Worm (Caenorhabditis elegans) whole organism, L4 larva: ENCODE data around the gene mrp-7.
A peak's percentile ranks its signal among the peaks of the same experiment; 100 is the strongest.

Experiments
- F26F4.8 ChIP-seq: fragments of 200-800 bp; sonication (Bioruptor generic); conservative IDR thresholded peaks from 2 replicates; pipeline ENCODE4 v1.3.6; 2022; ENCODE audit warnings: missing genetic modification characterization, missing compliant biosample characterization
- F37D6.2 ChIP-seq: sonication (generic microtip); optimal IDR thresholded peaks from 2 replicates; lab custom pipeline; 2016; ENCODE audit warnings: mild to moderate bottlenecking, missing genetic modification characterization, missing compliant biosample characterization
- F49E8.2 ChIP-seq: sonication (generic microtip); optimal IDR thresholded peaks from 2 replicates; lab custom pipeline; 2016; ENCODE audit warnings: missing compliant biosample characterization, mild to moderate bottlenecking, missing genetic modification characterization, borderline replicate concordance
- T26A8.4 ChIP-seq: fragments of 200-800 bp; sonication (Bioruptor generic); IDR thresholded peaks from 2 replicates; pipeline ENCODE4 v1.3.6; 2022; ENCODE audit warnings: missing genetic modification characterization, missing compliant biosample characterization
- ZK546.5 ChIP-seq, 2 experiments: sonication (generic microtip); optimal IDR thresholded peaks; 2 replicates each; lab custom pipeline; 2017; ENCODE audit warnings: missing biosample characterization in 2 of 2, missing genetic modification characterization in 2 of 2
- attf-4 ChIP-seq: sonication (generic microtip); optimal IDR thresholded peaks from 3 replicates; lab custom pipeline; 2017; ENCODE audit warnings: missing biosample characterization, missing genetic modification characterization
- ceh-28 ChIP-seq: fragments of 150-350 bp; optimal IDR thresholded peaks from 2 replicates; lab custom pipeline; 2014; ENCODE audit warnings: missing biosample characterization, missing genetic modification reagents, missing genetic modification characterization
- ceh-44 ChIP-seq: fragments of 200-800 bp; sonication (Bioruptor generic); IDR thresholded peaks from 2 replicates; pipeline ENCODE4 v1.3.6; 2022; ENCODE audit warnings: missing genetic modification reagents, missing genetic modification characterization, missing compliant biosample characterization
- ces-1 ChIP-seq: fragments of 150-350 bp; sonication (generic microtip); optimal IDR thresholded peaks from 4 replicates; lab custom pipeline; 2014; ENCODE audit warnings: missing biosample characterization, missing genetic modification reagents, missing genetic modification characterization
- daf-12 ChIP-seq: fragments of 150-350 bp; optimal IDR thresholded peaks from 2 replicates; lab custom pipeline; 2014; ENCODE audit warnings: missing biosample characterization, missing genetic modification reagents, missing genetic modification characterization
- daf-8 ChIP-seq: fragments of 200-800 bp; sonication (Bioruptor generic); IDR thresholded peaks from 2 replicates; pipeline ENCODE4 v1.3.6; 2022; ENCODE audit warnings: missing genetic modification characterization, missing compliant biosample characterization
- dmd-8 ChIP-seq: fragments of 200-800 bp; sonication (Bioruptor generic); IDR thresholded peaks from 2 replicates; pipeline ENCODE4 v1.3.6; 2022; ENCODE audit warnings: missing genetic modification characterization, missing compliant biosample characterization
- egl-27 ChIP-seq: sonication (generic microtip); optimal IDR thresholded peaks from 3 replicates; lab custom pipeline; 2017; ENCODE audit warnings: missing biosample characterization, missing genetic modification reagents, missing genetic modification characterization
- lim-7 ChIP-seq: fragments of 200-800 bp; sonication (Bioruptor generic); IDR thresholded peaks from 2 replicates; pipeline ENCODE4 v1.3.6; 2022; ENCODE audit warnings: missing genetic modification characterization, missing compliant biosample characterization
- lin-1 ChIP-seq: fragments of 200-800 bp; sonication (Bioruptor generic); IDR thresholded peaks from 2 replicates; pipeline ENCODE4 v1.3.6; 2022; ENCODE audit warnings: missing genetic modification reagents, missing genetic modification characterization, missing compliant biosample characterization
- lin-38 ChIP-seq: fragments of 200-800 bp; sonication (Bioruptor generic); IDR thresholded peaks from 2 replicates; pipeline ENCODE4 v1.3.6; 2022; ENCODE audit warnings: missing genetic modification reagents, missing genetic modification characterization, missing compliant biosample characterization
- lin-39 ChIP-seq: fragments of 150-350 bp; optimal IDR thresholded peaks from 2 replicates; lab custom pipeline; 2014; ENCODE audit warnings: missing biosample characterization, missing genetic modification reagents, missing genetic modification characterization
- lir-3 ChIP-seq: sonication (generic microtip); optimal IDR thresholded peaks from 2 replicates; lab custom pipeline; 2016; ENCODE audit warnings: mild to moderate bottlenecking, missing genetic modification characterization, missing compliant biosample characterization
- madf-5 ChIP-seq, 2 experiments: fragments of 200-800 bp; sonication (Bioruptor generic); IDR thresholded peaks; 2 replicates each; pipeline ENCODE4 v1.3.6; 2022; ENCODE audit warnings: missing compliant biosample characterization in 2 of 2, missing genetic modification characterization in 2 of 2
- mdt-29 ChIP-seq: fragments of 200-800 bp; sonication (Bioruptor generic); IDR thresholded peaks from 2 replicates; pipeline ENCODE4 v1.3.6; 2022; ENCODE audit warnings: missing genetic modification reagents, missing genetic modification characterization, missing compliant biosample characterization
- mxl-2 ChIP-seq: fragments of 200-800 bp; sonication (Bioruptor generic); conservative IDR thresholded peaks from 2 replicates; pipeline ENCODE4 v1.3.6; 2022; ENCODE audit warnings: missing genetic modification reagents, missing genetic modification characterization, missing compliant biosample characterization
- nhr-10 ChIP-seq: fragments of 150-350 bp; optimal IDR thresholded peaks from 2 replicates; lab custom pipeline; 2014; ENCODE audit warnings: missing biosample characterization, missing genetic modification characterization
- nhr-102 ChIP-seq: sonication (generic microtip); optimal IDR thresholded peaks from 2 replicates; lab custom pipeline; 2016; ENCODE audit warnings: mild to moderate bottlenecking, missing genetic modification characterization, moderate library complexity, missing compliant biosample characterization
- nhr-111 ChIP-seq: fragments of 200-800 bp; sonication (Bioruptor generic); optimal IDR thresholded peaks from 2 replicates; lab custom pipeline; 2018; ENCODE audit warnings: mild to moderate bottlenecking, missing genetic modification characterization, missing compliant biosample characterization
- nhr-42 ChIP-seq: fragments of 200-800 bp; sonication (Bioruptor generic); IDR thresholded peaks from 2 replicates; pipeline ENCODE4 v1.3.6; 2022; ENCODE audit warnings: missing genetic modification characterization, missing compliant biosample characterization
- rbr-2 ChIP-seq: sonication (generic microtip); optimal IDR thresholded peaks from 2 replicates; lab custom pipeline; 2016; ENCODE audit warnings: missing genotype, missing genetic modification characterization, missing compliant biosample characterization
- set-16 ChIP-seq: fragments of 200-800 bp; sonication (Bioruptor generic); IDR thresholded peaks from 2 replicates; pipeline ENCODE4 v1.3.6; 2022; ENCODE audit warnings: missing genetic modification reagents, missing genetic modification characterization, missing compliant biosample characterization
- snpc-1.2 ChIP-seq: fragments of 200-800 bp; sonication (Bioruptor generic); IDR thresholded peaks from 2 replicates; pipeline ENCODE4 v1.3.6; 2022; ENCODE audit warnings: missing genetic modification reagents, missing genetic modification characterization, missing compliant biosample characterization
- tag-97 ChIP-seq: fragments of 200-800 bp; sonication (Bioruptor generic); IDR thresholded peaks from 2 replicates; pipeline ENCODE4 v1.3.6; 2022; ENCODE audit warnings: missing genetic modification characterization, missing compliant biosample characterization
- tra-1 ChIP-seq: fragments of 200-800 bp; sonication (Bioruptor generic); IDR thresholded peaks from 2 replicates; pipeline ENCODE4 v1.3.6; 2022; ENCODE audit warnings: missing genetic modification reagents, missing genetic modification characterization, missing compliant biosample characterization
- unc-39 ChIP-seq: sonication (generic microtip); optimal IDR thresholded peaks from 2 replicates; lab custom pipeline; 2017; ENCODE audit warnings: missing biosample characterization, missing genetic modification characterization
- unc-62 ChIP-seq, 3 experiments: fragments of 150-350 bp in 1 of 3; sonication (generic microtip); optimal IDR thresholded peaks in 2 of 3; peaks in 1 of 3; 1 replicate in 1 of 3; 2 replicates in 2 of 3; lab custom pipeline; 2014 to 2017; ENCODE audit warnings: missing biosample characterization in 3 of 3, missing genetic modification characterization in 3 of 3, missing genetic modification reagents in 3 of 3, missing genotype in 1 of 3
- vab-7 ChIP-seq: fragments of 200-800 bp; sonication (Bioruptor generic); IDR thresholded peaks from 2 replicates; pipeline ENCODE4 v1.3.6; 2022; ENCODE audit warnings: missing genetic modification reagents, missing genetic modification characterization, missing compliant biosample characterization
- zfp-2 ChIP-seq: sonication (generic microtip); optimal IDR thresholded peaks from 2 replicates; lab custom pipeline; 2016; ENCODE audit warnings: mild to moderate bottlenecking, missing genetic modification characterization, missing compliant biosample characterization

Gene mrp-7

DNA sequence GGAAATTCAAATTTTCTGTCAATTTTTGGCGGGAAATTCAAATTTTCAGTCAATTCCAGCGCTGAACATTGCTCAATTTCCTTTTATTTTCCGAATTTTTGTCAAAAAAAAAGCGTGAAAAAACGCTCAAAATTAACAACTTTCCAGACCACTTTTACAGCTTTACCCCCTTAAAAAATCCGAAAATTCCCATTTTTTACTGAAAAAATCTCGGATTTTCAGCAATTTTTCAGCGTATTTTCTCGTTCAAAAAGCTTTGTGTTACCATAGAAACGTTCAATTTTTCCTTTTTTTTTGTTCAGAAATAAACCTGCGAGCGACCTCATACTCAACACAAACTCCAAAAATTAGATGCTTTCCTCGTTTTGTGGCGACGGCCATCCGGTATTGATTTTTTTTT is at the start of gene mrp-7:
Gene mrp-7, plus strand, starts transcription at position 301 of the 400 bp plus-strand sequence.
- TF ChIP-seq dmd-8 (GFP tag; lab: Robert Waterston, UW), result no peak
- TF ChIP-seq ZK546.5 (tag; optimal IDR thresholded peaks at IDR 0.05; lab: Kevin White, UChicago), result no peak
- no peak for TF ChIP-seq ceh-44 (GFP tag; lab: Robert Waterston, UW)
- TF ChIP-seq lim-7 (GFP tag; lab: Robert Waterston, UW), result no peak
- no peak for TF ChIP-seq tag-97 (GFP tag; lab: Robert Waterston, UW)
- no peak for TF ChIP-seq egl-27 (tag; lab: Kevin White, UChicago)
- no peak for TF ChIP-seq ces-1 (GFP tag; lab: Kevin White, UChicago)
- no peak for TF ChIP-seq F37D6.2
- TF ChIP-seq vab-7 (GFP tag; lab: Robert Waterston, UW), result no peak
- no peak for TF ChIP-seq nhr-10 (tag; lab: Kevin White, UChicago)
- TF ChIP-seq T26A8.4, result no peak
- no peak for TF ChIP-seq F49E8.2 (tag; lab: Kevin White, UChicago)
- no peak for TF ChIP-seq mxl-2 (GFP tag; lab: Robert Waterston, UW)
- no peak for TF ChIP-seq set-16 (GFP tag; lab: Robert Waterston, UW)
- TF ChIP-seq rbr-2 (tag; lab: Kevin White, UChicago), result no peak
- TF ChIP-seq, all 104 proteins: peak for 0

ce11 chrV:19625719-19626118 is 48.9 kb upstream of the mrp-7 start:
- no peak for TF ChIP-seq lin-1 (GFP tag; lab: Robert Waterston, UW)
- TF ChIP-seq set-16 (GFP tag; lab: Robert Waterston, UW), result peak; percentile 91

DNA sequence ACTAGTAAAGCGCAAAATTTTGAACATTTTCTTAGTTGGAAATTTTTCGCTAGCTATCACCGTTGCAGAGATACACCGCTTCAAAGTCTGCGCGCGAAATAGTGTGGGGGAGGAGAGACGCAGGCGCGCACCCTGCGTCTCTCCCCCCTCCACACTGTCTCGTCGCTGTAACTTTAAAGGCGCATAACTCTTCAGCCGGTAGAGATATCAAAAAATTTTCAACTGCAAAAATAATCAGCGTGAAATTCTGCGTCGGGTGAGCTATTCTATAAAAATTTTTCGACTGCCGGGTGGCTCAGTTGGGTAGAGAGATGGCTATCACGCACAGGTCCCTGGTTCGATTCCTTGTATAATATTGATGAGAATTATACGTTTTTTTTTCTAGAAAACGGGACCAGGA is 45.1 kb upstream of the mrp-7 start:
- no peak for TF ChIP-seq unc-39 (tag; lab: Kevin White, UChicago)
- TF ChIP-seq set-16 (GFP tag; lab: Robert Waterston, UW), result peak; percentile 40; the same call in 1 of the 2 replicates
- TF ChIP-seq snpc-1.2, result no peak
- no peak for TF ChIP-seq daf-8
- no peak for TF ChIP-seq lir-3 (tag; lab: Kevin White, UChicago)
- TF ChIP-seq daf-12 (tag; lab: Kevin White, UChicago), result no peak
- no peak for TF ChIP-seq ces-1 (GFP tag; lab: Kevin White, UChicago)
- TF ChIP-seq nhr-111, result no peak
- no peak for TF ChIP-seq nhr-102 (tag; lab: Kevin White, UChicago)
- TF ChIP-seq F26F4.8 (GFP tag; lab: Robert Waterston, UW), result no peak
- TF ChIP-seq lin-38 (GFP tag; lab: Robert Waterston, UW), result no peak
- 0 out of 2 replicates have a peak, but pooled peaks have one; percentile 5 for TF ChIP-seq tra-1 (GFP tag; lab: Robert Waterston, UW)
- 0 out of 2 replicates have a peak, but pooled peaks have one; percentile 30 for TF ChIP-seq vab-7 (GFP tag; lab: Robert Waterston, UW)
- peak in 1 of 2 experiments; percentile 67 for TF ChIP-seq unc-62 (GFP tag; optimal IDR thresholded peaks at IDR 0.05 in 1 of 2; lab: Kevin White, UChicago)
- TF ChIP-seq unc-62 (tag; optimal IDR thresholded peaks at IDR 0.05; lab: Kevin White, UChicago), result no peak
- no peak for TF ChIP-seq attf-4 (tag; lab: Kevin White, UChicago)
- TF ChIP-seq mdt-29 (GFP tag; lab: Robert Waterston, UW), result no peak
- no peak for TF ChIP-seq lin-39 (tag; lab: Kevin White, UChicago)
- 0 out of 4 replicates have a peak, but pooled peaks of 1 of the 2 experiments have one; percentile 48 for TF ChIP-seq madf-5 (GFP tag; IDR thresholded peaks at IDR 0.05; lab: Robert Waterston, UW)
- TF ChIP-seq nhr-42, result no peak
- TF ChIP-seq T26A8.4, result no peak
- TF ChIP-seq zfp-2 (tag; lab: Kevin White, UChicago), result no peak
- TF ChIP-seq lim-7 (GFP tag; lab: Robert Waterston, UW), result no peak

DNA sequence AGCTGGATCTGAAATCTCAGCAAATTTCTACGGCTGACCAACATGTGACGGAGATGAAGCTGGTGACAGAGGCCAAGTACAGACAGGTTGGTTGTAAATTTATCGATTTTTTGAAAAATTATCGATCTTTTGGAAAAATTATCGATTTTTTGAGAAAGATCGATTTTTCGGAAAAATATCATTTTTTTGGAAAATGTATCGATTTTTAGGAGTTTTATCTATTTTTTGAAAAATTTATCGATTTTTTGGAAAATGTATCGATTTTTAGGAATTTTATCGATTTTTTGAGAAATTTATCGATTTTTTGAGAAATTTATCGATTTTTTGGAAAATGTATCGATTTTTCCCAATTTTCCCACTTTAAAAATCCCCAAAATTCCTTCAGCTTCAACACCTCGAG is 44.7 kb upstream of the mrp-7 start:
- no peak for TF ChIP-seq nhr-102 (tag; lab: Kevin White, UChicago)
- peak; percentile 98 for TF ChIP-seq ceh-28 (tag; lab: Kevin White, UChicago)
- TF ChIP-seq, all 104 proteins: peak for 1
